Fruit fly (Drosophila melanogaster): Measurements from ENCODE around the gene Golgin104.
A peak's percentile ranks its signal among the peaks of the same experiment; 100 is the strongest.

Gene Golgin104

DNA sequence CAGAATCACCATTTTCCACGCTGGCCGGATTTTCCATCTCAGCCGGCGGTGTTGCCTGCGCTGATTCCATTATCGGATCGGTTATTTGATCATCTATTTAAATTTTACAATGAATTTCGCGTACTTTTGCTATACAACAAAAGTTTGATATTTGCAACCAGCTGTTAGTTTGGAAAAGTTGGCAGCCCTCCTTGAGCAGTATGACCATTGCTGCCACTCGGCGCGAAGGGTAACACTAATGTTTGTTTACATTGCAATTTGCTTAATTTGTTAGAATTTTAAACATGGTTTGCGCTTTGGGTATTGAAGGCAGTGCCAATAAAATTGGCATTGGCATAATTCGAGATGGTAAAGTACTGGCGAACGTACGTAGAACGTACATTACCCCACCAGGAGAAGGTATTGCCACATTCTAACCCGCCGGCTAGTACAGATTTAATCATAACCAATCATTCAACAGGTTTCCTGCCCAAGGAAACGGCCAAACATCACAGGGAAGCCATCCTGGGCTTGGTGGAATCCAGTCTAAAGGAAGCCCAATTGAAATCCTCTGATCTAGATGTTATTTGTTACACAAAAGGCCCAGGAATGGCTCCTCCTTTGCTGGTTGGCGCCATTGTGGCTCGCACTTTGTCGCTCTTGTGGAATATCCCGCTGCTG is at the start of gene Golgin104, which contains the start of gene Tcs3 (continued):
- TF ChIP-seq Pdp1 (GFP tag; optimal IDR thresholded peaks at IDR 0.05) = peak in 1 of 2 experiments; percentile 3
- no peak for TF ChIP-seq CG15601 (tag; optimal IDR thresholded peaks at IDR 0.05)
- TF ChIP-seq sim (GFP tag; IDR thresholded peaks at IDR 0.05) = no peak
- TF ChIP-seq CG13287 (GFP tag; IDR thresholded peaks at IDR 0.05; ENCODE audit: partially characterized antibody) = peak; percentile 49; the same call in 1 of the 2 replicates
- peak; percentile 75 for TF ChIP-seq stwl (tag; optimal IDR thresholded peaks at IDR 0.05)
- TF ChIP-seq Ets97D (GFP tag; optimal IDR thresholded peaks at IDR 0.05) = peak; percentile 26
- peak; percentile 26 for TF ChIP-seq CG12659 (GFP tag; optimal IDR thresholded peaks at IDR 0.05)
- TF ChIP-seq ewg (GFP tag; optimal IDR thresholded peaks at IDR 0.05) = no peak
- no peak for TF ChIP-seq Atf3 (GFP tag; optimal IDR thresholded peaks at IDR 0.05)
- TF ChIP-seq CG12391 (tag; optimal IDR thresholded peaks at IDR 0.05) = no peak
- no peak for TF ChIP-seq CG18619 (GFP tag; optimal IDR thresholded peaks at IDR 0.05)
- TF ChIP-seq scrt (GFP tag; optimal IDR thresholded peaks at IDR 0.05) = peak; percentile 92
- TF ChIP-seq CG15514 (GFP tag; optimal IDR thresholded peaks at IDR 0.05) = peak; percentile 36
- TF ChIP-seq lmd (GFP tag; IDR thresholded peaks at IDR 0.05) = no peak
- TF ChIP-seq Hr39 (optimal IDR thresholded peaks at IDR 0.05) = no peak
- no peak for TF ChIP-seq CG1792 (GFP tag; optimal IDR thresholded peaks at IDR 0.05)
- no peak for TF ChIP-seq disco-r (GFP tag; optimal IDR thresholded peaks at IDR 0.05)
- TF ChIP-seq hbn (GFP tag; IDR thresholded peaks at IDR 0.05; ENCODE audit: partially characterized antibody) = no peak
- peak; percentile 63 for TF ChIP-seq HmgZ (tag; optimal IDR thresholded peaks at IDR 0.05)
- TF ChIP-seq CG15479 (GFP tag; optimal IDR thresholded peaks at IDR 0.05) = no peak
- TF ChIP-seq CG17186 (GFP tag; optimal IDR thresholded peaks at IDR 0.05) = peak; percentile 30
- TF ChIP-seq Stat92E (GFP tag; optimal IDR thresholded peaks at IDR 0.05) = peak in 1 of 3 experiments; percentile 80
- no peak for TF ChIP-seq ap (GFP tag; IDR thresholded peaks at IDR 0.05)
- peak; percentile 31 for TF ChIP-seq Myb (GFP tag; optimal IDR thresholded peaks at IDR 0.05)
- no peak for TF ChIP-seq Lpt (GFP tag; optimal IDR thresholded peaks at IDR 0.05)
- no peak for TF ChIP-seq wek (GFP tag; optimal IDR thresholded peaks at IDR 0.05)
- TF ChIP-seq E2f2 (GFP tag; IDR thresholded peaks at IDR 0.05) = peak; percentile 59
- peak; percentile 8 for TF ChIP-seq exex (tag; optimal IDR thresholded peaks at IDR 0.05)
- TF ChIP-seq trh (GFP tag; optimal IDR thresholded peaks at IDR 0.05) = no peak
- no peak for TF ChIP-seq Usf (GFP tag; optimal IDR thresholded peaks at IDR 0.05)
- TF ChIP-seq CG13894 (tag; optimal IDR thresholded peaks at IDR 0.05) = no peak
- TF ChIP-seq ranshi (GFP tag; IDR thresholded peaks at IDR 0.05) = no peak
- TF ChIP-seq slou (GFP tag; optimal IDR thresholded peaks at IDR 0.05) = no peak
- TF ChIP-seq CG2199 (GFP tag; IDR thresholded peaks at IDR 0.05) = no peak
- TF ChIP-seq CG10267 (tag; optimal IDR thresholded peaks at IDR 0.05) = peak; percentile 3
- TF ChIP-seq H15 (GFP tag; IDR thresholded peaks at IDR 0.05) = no peak
- TF ChIP-seq Dll (GFP tag; IDR thresholded peaks at IDR 0.05; ENCODE audit: partially characterized antibody) = peak; percentile 38; the same call in 1 of the 4 replicates
- no peak for TF ChIP-seq Nf-YB (GFP tag; optimal IDR thresholded peaks at IDR 0.05)
- TF ChIP-seq CG4707 (GFP tag; optimal IDR thresholded peaks at IDR 0.05) = no peak
- no peak for TF ChIP-seq CG7963 (GFP tag; IDR thresholded peaks at IDR 0.05; ENCODE audit: partially characterized antibody)
- TF ChIP-seq bigmax (GFP tag; optimal IDR thresholded peaks at IDR 0.05) = peak; percentile 40
- TF ChIP-seq CG9609 (GFP tag; optimal IDR thresholded peaks at IDR 0.05) = no peak
- TF ChIP-seq twi (tag; optimal IDR thresholded peaks at IDR 0.05) = no peak
- peak; percentile 69 for TF ChIP-seq Sin3A (optimal IDR thresholded peaks at IDR 0.05)
- no peak for TF ChIP-seq Atf6 (GFP tag; IDR thresholded peaks at IDR 0.05)
- TF ChIP-seq ERR (GFP tag; optimal IDR thresholded peaks at IDR 0.05) = no peak
- peak; percentile 8 for TF ChIP-seq nmo (GFP tag; optimal IDR thresholded peaks at IDR 0.05)
- TF ChIP-seq CG9797 (GFP tag; optimal IDR thresholded peaks at IDR 0.05) = peak; percentile 89
- TF ChIP-seq lov (optimal IDR thresholded peaks at IDR 0.05) = no peak
- TF ChIP-seq lov (GFP tag; IDR thresholded peaks at IDR 0.05) = no peak
